Fruit fly (Drosophila melanogaster): ENCODE results near the gene Nrx-1.

DNA sequence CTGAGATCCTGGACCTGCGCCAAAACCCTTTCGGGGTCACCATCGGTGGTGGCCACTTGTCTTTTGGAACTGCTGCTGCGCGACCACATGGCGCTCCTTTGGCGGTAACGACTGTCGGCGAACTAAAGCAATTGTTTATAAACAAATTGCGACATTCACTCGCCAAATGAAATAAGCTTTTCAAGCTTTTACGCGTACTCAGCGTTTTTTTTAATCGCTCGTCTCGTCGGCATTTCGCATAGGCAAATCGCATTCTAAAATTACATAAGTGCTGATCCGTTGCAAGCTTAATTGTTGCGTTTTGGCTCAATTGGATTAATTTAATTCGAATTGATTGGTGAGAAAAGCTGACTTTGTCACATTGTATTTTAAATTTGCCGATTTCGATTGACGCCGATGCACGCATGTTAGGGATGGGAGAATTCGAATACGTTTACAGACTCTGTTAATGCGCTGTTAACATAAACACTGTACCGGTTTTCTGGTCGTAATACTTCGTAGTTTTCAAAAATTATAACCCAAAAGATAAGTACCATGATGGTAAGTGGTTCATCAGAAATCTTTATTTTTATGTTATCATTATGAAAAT lies 43.6 kb upstream of the Nrx-1 start, which contains the start of gene pinta:
- TF ChIP-seq psq (optimal IDR thresholded peaks at IDR 0.05) (no peak), EcR (GFP tag; optimal IDR thresholded peaks at IDR 0.05) (no peak), usp (GFP tag; optimal IDR thresholded peaks at IDR 0.05) (no peak), Dll (optimal IDR thresholded peaks at IDR 0.05) (no peak), pan (optimal IDR thresholded peaks at IDR 0.05) (no peak), CG8478 (optimal IDR thresholded peaks at IDR 0.05) (no peak)

All from whole organism.